Fruit fly (Drosophila melanogaster) whole organism, embryonic: ENCODE data around the gene CG15200.

Experiments
- ATbp ChIP-seq: fragments of 200-800 bp; sonication (Bioruptor generic); optimal IDR thresholded peaks from 2 replicates; lab custom pipeline; 2017; ENCODE audit warnings: missing biosample characterization, mild to moderate bottlenecking, missing genetic modification characterization, missing genetic modification reagents
- Aef1 ChIP-seq: fragments of 200-800 bp; sonication (Bioruptor generic); IDR thresholded peaks from 3 replicates; pipeline ENCODE4 v1.3.6; 2022; ENCODE audit warnings: missing biosample characterization, missing genetic modification characterization
- Awh ChIP-seq: fragments of 200-800 bp; sonication (Bioruptor generic); IDR thresholded peaks from 2 replicates; pipeline ENCODE4, ENCODE4 v1.3.6; 2022; ENCODE audit warnings: missing biosample characterization, missing genetic modification characterization
- CG13296 ChIP-seq: fragments of 200-800 bp; sonication (Bioruptor generic); optimal IDR thresholded peaks from 3 replicates; lab custom pipeline; 2018; ENCODE audit warnings: missing biosample characterization, mild to moderate bottlenecking, missing genetic modification characterization
- CG13624 ChIP-seq: fragments of 200-800 bp; sonication (Bioruptor generic); optimal IDR thresholded peaks from 2 replicates; lab custom pipeline; 2016; ENCODE audit warnings: missing biosample characterization, missing genetic modification characterization
- CG14710 ChIP-seq: fragments of 200-800 bp; sonication (Bioruptor generic); optimal IDR thresholded peaks from 3 replicates; lab custom pipeline; 2019; ENCODE audit warnings: missing biosample characterization, mild to moderate bottlenecking, missing genetic modification characterization, moderate library complexity
- CG1529 ChIP-seq: fragments of 200-800 bp; sonication (Bioruptor generic); optimal IDR thresholded peaks from 3 replicates; lab custom pipeline; 2018; ENCODE audit warnings: missing biosample characterization, missing genetic modification characterization
- CG30020 ChIP-seq: fragments of 200-800 bp; optimal IDR thresholded peaks from 2 replicates; lab custom pipeline; 2019; ENCODE audit warnings: missing biosample characterization, mild to moderate bottlenecking, missing genetic modification characterization, moderate library complexity
- CG31388 ChIP-seq: fragments of 200-800 bp; sonication (Bioruptor generic); optimal IDR thresholded peaks from 2 replicates; lab custom pipeline; 2016; ENCODE audit warnings: missing biosample characterization, missing genetic modification characterization
- CG32772 ChIP-seq: fragments of 200-800 bp; sonication (Bioruptor generic); IDR thresholded peaks from 2 replicates; pipeline ENCODE4 v1.3.6; 2022; ENCODE audit warnings: missing biosample characterization, missing genetic modification characterization
- CG34224 ChIP-seq: fragments of 200-800 bp; sonication (Bioruptor generic); IDR thresholded peaks from 3 replicates; pipeline ENCODE4 v1.3.6; 2022; ENCODE audit warnings: missing biosample characterization, missing genetic modification characterization; ENCODE audit not compliant: partially characterized antibody
- CG3995 ChIP-seq: fragments of 200-800 bp; sonication (Bioruptor generic); optimal IDR thresholded peaks from 3 replicates; lab custom pipeline; 2016; ENCODE audit warnings: missing biosample characterization, missing genetic modification characterization
- CG4404 ChIP-seq: fragments of 200-800 bp; sonication (Bioruptor generic); IDR thresholded peaks from 2 replicates; pipeline ENCODE4 v1.3.6; 2022; ENCODE audit warnings: missing biosample characterization, missing genetic modification characterization
- CG7963 ChIP-seq: fragments of 200-800 bp; sonication (Bioruptor generic); IDR thresholded peaks from 3 replicates; pipeline ENCODE4 v1.3.6; 2022; ENCODE audit warnings: missing biosample characterization, missing genetic modification characterization; ENCODE audit not compliant: partially characterized antibody
- CG8924 ChIP-seq: fragments of 200-800 bp; optimal IDR thresholded peaks from 3 replicates; lab custom pipeline; 2019; ENCODE audit warnings: missing biosample characterization, mild to moderate bottlenecking, missing genetic modification characterization, moderate library complexity
- Camta ChIP-seq: fragments of 200-800 bp; sonication (Bioruptor generic); optimal IDR thresholded peaks from 2 replicates; lab custom pipeline; 2016; ENCODE audit warnings: missing biosample characterization, missing genetic modification characterization
- CrebB ChIP-seq: fragments of 200-800 bp; sonication (Bioruptor generic); optimal IDR thresholded peaks from 3 replicates; lab custom pipeline; 2018; ENCODE audit warnings: missing biosample characterization, mild to moderate bottlenecking, missing genetic modification characterization
- Dip3 ChIP-seq: fragments of 200-800 bp; sonication (Bioruptor generic); optimal IDR thresholded peaks from 3 replicates; lab custom pipeline; 2016; ENCODE audit warnings: missing biosample characterization, missing genetic modification characterization
- Dll ChIP-seq: fragments of 200-800 bp; sonication (Bioruptor generic); IDR thresholded peaks from 4 replicates; pipeline ENCODE4 v1.3.6; 2022; ENCODE audit warnings: missing biosample characterization, missing genetic modification characterization; ENCODE audit not compliant: partially characterized antibody
- E2f1 ChIP-seq: fragments of 200-800 bp; sonication (Bioruptor generic); IDR thresholded peaks from 2 replicates; pipeline ENCODE4 v1.3.6; 2022; ENCODE audit warnings: missing biosample characterization, missing genetic modification characterization
- E2f2 ChIP-seq: fragments of 200-800 bp; sonication (Bioruptor generic); IDR thresholded peaks from 2 replicates; pipeline ENCODE4 v1.3.6; 2022; ENCODE audit warnings: missing biosample characterization, missing genetic modification characterization
- H2.0 ChIP-seq: fragments of 200-800 bp; sonication (Bioruptor generic); IDR thresholded peaks from 2 replicates; pipeline ENCODE4 v1.3.6; 2022; ENCODE audit warnings: missing biosample characterization, missing genetic modification characterization
- HHEX ChIP-seq: fragments of 200-800 bp; sonication (Bioruptor generic); optimal IDR thresholded peaks from 3 replicates; lab custom pipeline; 2017; ENCODE audit warnings: missing biosample characterization, mild to moderate bottlenecking, missing genetic modification characterization, missing genetic modification reagents
- Hsf ChIP-seq: fragments of 200-800 bp; sonication (Bioruptor generic); optimal IDR thresholded peaks from 3 replicates; lab custom pipeline; 2016; ENCODE audit warnings: missing biosample characterization, missing genetic modification characterization
- Lhr ChIP-seq: fragments of 200-800 bp; sonication (Bioruptor generic); optimal IDR thresholded peaks from 3 replicates; lab custom pipeline; 2017; ENCODE audit warnings: mild to moderate bottlenecking, missing biosample characterization, missing genetic modification reagents, missing genetic modification characterization
- Lim3 ChIP-seq: fragments of 200-800 bp; sonication (Bioruptor generic); IDR thresholded peaks from 2 replicates; pipeline ENCODE4 v1.3.6; 2022; ENCODE audit warnings: missing biosample characterization, missing genetic modification characterization
- Opbp ChIP-seq: fragments of 200-800 bp; sonication (Bioruptor generic); IDR thresholded peaks from 3 replicates; pipeline ENCODE4 v1.3.6; 2022; ENCODE audit warnings: missing biosample characterization, missing genetic modification characterization; ENCODE audit not compliant: partially characterized antibody
- Sox102F ChIP-seq: fragments of 200-800 bp; sonication (Bioruptor generic); optimal IDR thresholded peaks from 2 replicates; lab custom pipeline; 2018; ENCODE audit warnings: missing biosample characterization, mild to moderate bottlenecking, missing genetic modification characterization, moderate library complexity
- Stat92E ChIP-seq, 3 experiments: fragments of >200 bp in 2 of 3; fragments of 200-800 bp in 1 of 3; sonication (Bioruptor generic) in 1 of 3; optimal IDR thresholded peaks; 2 replicates each; lab custom pipeline; 2017 to 2019; ENCODE audit warnings: missing biosample characterization in 3 of 3, missing genetic modification characterization in 3 of 3, mild to moderate bottlenecking in 1 of 3, moderate library complexity in 1 of 3
- Trl ChIP-seq, 3 experiments: fragments of >200 bp in 2 of 3; fragments of 200-800 bp in 1 of 3; sonication (Bioruptor generic) in 1 of 3; optimal IDR thresholded peaks; 2 replicates in 1 of 3; 3 replicates in 2 of 3; lab custom pipeline; 2016 to 2017; ENCODE audit warnings: missing biosample characterization in 1 of 3, missing genetic modification characterization in 1 of 3
- dan ChIP-seq: fragments of 200-800 bp; sonication (Bioruptor generic); IDR thresholded peaks from 2 replicates; pipeline ENCODE4 v1.3.6; 2022; ENCODE audit warnings: missing biosample characterization, missing genetic modification characterization
- dysf ChIP-seq: fragments of 200-800 bp; sonication (Bioruptor generic); IDR thresholded peaks from 3 replicates; pipeline ENCODE4 v1.3.6; 2022; ENCODE audit warnings: missing biosample characterization, missing genetic modification characterization
- esg ChIP-seq: fragments of 200-800 bp; sonication (Bioruptor generic); conservative IDR thresholded peaks from 2 replicates; pipeline ENCODE4 v1.3.6; 2022; ENCODE audit warnings: missing biosample characterization, missing genetic modification characterization
- gce ChIP-seq: fragments of 200-800 bp; sonication (Bioruptor generic); IDR thresholded peaks from 3 replicates; pipeline ENCODE4 v1.3.6; 2022; ENCODE audit warnings: missing biosample characterization, missing genetic modification characterization
- grn ChIP-seq: fragments of 200-800 bp; sonication (Bioruptor generic); optimal IDR thresholded peaks from 3 replicates; lab custom pipeline; 2017; ENCODE audit warnings: missing biosample characterization, missing genetic modification characterization
- gsb ChIP-seq: fragments of 200-800 bp; sonication (Bioruptor generic); IDR thresholded peaks from 2 replicates; pipeline ENCODE4 v1.3.6; 2022; ENCODE audit warnings: missing biosample characterization, missing genetic modification characterization
- insv ChIP-seq, 2 experiments: fragments of 200-800 bp; sonication (Bioruptor generic); optimal IDR thresholded peaks; 3 replicates each; lab custom pipeline; 2016 to 2018; ENCODE audit warnings: missing biosample characterization in 2 of 2, missing genetic modification characterization in 2 of 2
- lab ChIP-seq: fragments of 200-800 bp; sonication (Bioruptor generic); optimal IDR thresholded peaks from 3 replicates; lab custom pipeline; 2017; ENCODE audit warnings: missing biosample characterization, missing genetic modification characterization, mild to moderate bottlenecking, moderate library complexity, missing genetic modification reagents
- odd ChIP-seq: fragments of 200-800 bp; sonication (Bioruptor generic); optimal IDR thresholded peaks from 2 replicates; lab custom pipeline; 2017; ENCODE audit warnings: missing biosample characterization, mild to moderate bottlenecking, missing genetic modification characterization
- pzg ChIP-seq: fragments of 200-800 bp; sonication (Bioruptor generic); optimal IDR thresholded peaks from 3 replicates; lab custom pipeline; 2018; ENCODE audit warnings: missing biosample characterization, mild to moderate bottlenecking, missing genetic modification characterization, moderate library complexity
- slbo ChIP-seq: fragments of 200-800 bp; sonication (Bioruptor generic); IDR thresholded peaks from 2 replicates; pipeline ENCODE4 v1.3.6; 2022; ENCODE audit warnings: missing biosample characterization, missing genetic modification characterization
- tap ChIP-seq: fragments of 200-800 bp; optimal IDR thresholded peaks from 3 replicates; lab custom pipeline; 2019; ENCODE audit warnings: missing biosample characterization, mild to moderate bottlenecking, missing genetic modification characterization, moderate library complexity
- tgo ChIP-seq: fragments of 200-800 bp; sonication (Bioruptor generic); IDR thresholded peaks from 3 replicates; pipeline ENCODE4 v1.3.6; 2022; ENCODE audit warnings: missing biosample characterization, missing genetic modification characterization
- tio ChIP-seq: fragments of 200-800 bp; sonication (Bioruptor generic); optimal IDR thresholded peaks from 2 replicates; lab custom pipeline; 2017; ENCODE audit warnings: missing biosample characterization, missing genetic modification characterization, inconsistent platforms
- tup ChIP-seq: fragments of 200-800 bp; sonication (Bioruptor generic); optimal IDR thresholded peaks from 2 replicates; lab custom pipeline; 2016; ENCODE audit warnings: missing biosample characterization, mild to moderate bottlenecking, missing genetic modification characterization, moderate library complexity
- vfl ChIP-seq: fragments of 200-800 bp; sonication (Bioruptor generic); optimal IDR thresholded peaks from 2 replicates; lab custom pipeline; 2016; ENCODE audit warnings: missing biosample characterization, missing genetic modification characterization
- zfh1 ChIP-seq: fragments of 200-800 bp; sonication (Bioruptor generic); IDR thresholded peaks from 3 replicates; pipeline ENCODE4 v1.3.6; 2022; ENCODE audit warnings: missing biosample characterization, missing genetic modification characterization
- zfh2 ChIP-seq: fragments of 200-800 bp; sonication (Bioruptor generic); optimal IDR thresholded peaks from 2 replicates; lab custom pipeline; 2016; ENCODE audit warnings: missing biosample characterization, missing genetic modification characterization

The CG15200 gene

DNA sequence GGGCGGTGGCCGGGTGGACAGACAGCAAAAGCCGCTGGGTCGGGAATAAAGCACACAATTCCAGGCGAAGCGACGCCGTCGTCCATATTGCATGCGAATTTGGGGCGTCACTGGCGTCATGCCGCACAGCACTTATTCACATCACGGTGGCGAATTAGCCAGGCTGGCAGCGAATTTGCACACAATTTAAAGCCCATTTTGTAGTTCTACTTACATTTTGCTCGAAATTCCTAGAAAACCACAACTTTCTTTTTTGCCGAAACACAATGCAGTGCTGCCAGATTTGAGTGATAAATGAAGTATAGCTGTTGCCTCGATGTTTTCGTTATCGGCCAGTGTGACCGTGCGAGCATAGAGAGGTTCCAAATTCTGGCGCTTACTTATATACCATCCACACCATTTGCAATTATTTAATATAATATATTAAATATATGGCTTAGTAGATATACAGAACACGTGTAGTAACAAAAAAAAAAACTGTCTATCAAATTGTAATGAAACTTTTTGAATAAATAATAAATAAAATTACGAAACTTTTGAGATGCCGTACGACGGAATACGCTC, 34.4 kb upstream of the CG15200 start, which contains the start of gene Ran (continued):
- TF ChIP-seq CG1529 (GFP tag; lab: Kevin White, UChicago), result no peak
- 0 out of 3 replicates have a peak, but pooled peaks have one; percentile 31 for TF ChIP-seq CG34224 (GFP tag; lab: Robert Waterston, UW)
- peak; percentile 41; the same call in 1 of the 3 replicates for TF ChIP-seq Opbp (GFP tag; lab: Robert Waterston, UW)
- no peak for TF ChIP-seq E2f1 (GFP tag; lab: Robert Waterston, UW)

DNA sequence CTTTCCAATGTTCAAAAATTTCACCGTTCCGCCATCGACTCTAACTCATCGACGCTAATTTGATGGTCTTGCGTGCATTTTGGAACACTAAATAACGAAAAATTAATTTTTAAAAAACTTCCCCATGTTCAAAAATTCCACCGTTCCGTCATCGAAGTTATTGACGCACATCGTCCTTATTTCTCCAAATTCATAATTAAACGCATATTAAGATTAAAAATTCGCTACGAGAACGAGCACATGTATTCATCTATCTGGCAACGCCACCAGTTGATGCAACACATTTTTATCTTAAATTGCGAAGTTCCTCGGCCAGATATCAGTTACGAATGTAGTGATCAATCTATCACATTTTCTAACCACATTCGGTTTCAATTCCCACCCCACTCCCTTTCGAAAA, 33.5 kb upstream of the CG15200 start, which contains the start of gene Lint-1:
TSS of gene Lint-1 (plus strand) at position 123 of the 400 bp plus-strand sequence.
- no peak for TF ChIP-seq odd (GFP tag; lab: Kevin White, UChicago)
- TF ChIP-seq dan (GFP tag; lab: Robert Waterston, UW), result no peak
- peak; percentile 17 for TF ChIP-seq Sox102F (GFP tag; lab: Kevin White, UChicago)
- peak; percentile 68 for TF ChIP-seq CG30020
- no peak for TF ChIP-seq Stat92E (GFP tag; optimal IDR thresholded peaks at IDR 0.05; lab: Kevin White, UChicago)
- TF ChIP-seq Awh (GFP tag; lab: Robert Waterston, UW), result no peak
- TF ChIP-seq tap, result no peak
- TF ChIP-seq gsb (GFP tag; lab: Robert Waterston, UW), result no peak
- TF ChIP-seq zfh2 (GFP tag; lab: Kevin White, UChicago), result peak; percentile 12
- TF ChIP-seq CG14710 (tag; lab: Kevin White, UChicago), result peak; percentile 22
- no peak for TF ChIP-seq tup (GFP tag; lab: Kevin White, UChicago)
- TF ChIP-seq CG32772, result no peak
- TF ChIP-seq Camta (GFP tag; lab: Kevin White, UChicago), result peak; percentile 26
- TF ChIP-seq HHEX, result no peak
- TF ChIP-seq Lhr (GFP tag; lab: Kevin White, UChicago), result no peak
- TF ChIP-seq dysf (GFP tag; lab: Robert Waterston, UW), result no peak
- TF ChIP-seq esg, result no peak
- no peak for TF ChIP-seq tgo (GFP tag; lab: Robert Waterston, UW)
- peak; percentile 47; the same call in 2 of the 4 replicates for TF ChIP-seq Dll (GFP tag; lab: Robert Waterston, UW)
- no peak for TF ChIP-seq insv (GFP tag; optimal IDR thresholded peaks at IDR 0.05; lab: Kevin White, UChicago)
- TF ChIP-seq zfh1 (GFP tag; lab: Robert Waterston, UW), result peak; percentile 26; the same call in 1 of the 3 replicates
- peak; percentile 6 for TF ChIP-seq vfl (GFP tag; lab: Kevin White, UChicago)
- no peak for TF ChIP-seq Trl (optimal IDR thresholded peaks at IDR 0.05; lab: Kevin White, UChicago)
- peak; percentile 1 for TF ChIP-seq Trl (GFP tag; optimal IDR thresholded peaks at IDR 0.05; lab: Kevin White, UChicago)
- peak; percentile 23 for TF ChIP-seq CG13624 (GFP tag; lab: Kevin White, UChicago)
- no peak for TF ChIP-seq CrebB (tag; lab: Kevin White, UChicago)
- no peak for TF ChIP-seq Aef1 (GFP tag; lab: Robert Waterston, UW)
- no peak for TF ChIP-seq ATbp (GFP tag; lab: Kevin White, UChicago)
- TF ChIP-seq Dip3 (GFP tag; lab: Kevin White, UChicago), result no peak
- TF ChIP-seq CG31388 (GFP tag; lab: Kevin White, UChicago), result no peak
- no peak for TF ChIP-seq CG8924 (tag; lab: Kevin White, UChicago)
- no peak for TF ChIP-seq Lim3 (GFP tag; lab: Robert Waterston, UW)
- no peak for TF ChIP-seq CG13296 (GFP tag; lab: Kevin White, UChicago)
- no peak for TF ChIP-seq gce (GFP tag; lab: Robert Waterston, UW)
- peak; percentile 29 for TF ChIP-seq pzg (GFP tag; lab: Kevin White, UChicago)
- TF ChIP-seq Hsf (GFP tag; lab: Kevin White, UChicago), result peak; percentile 5
- peak; percentile 41; the same call in 1 of the 2 replicates for TF ChIP-seq slbo
- TF ChIP-seq lab, result peak; percentile 20
- peak; percentile 26 for TF ChIP-seq CG3995 (GFP tag; lab: Kevin White, UChicago)
- peak; percentile 21; the same call in 1 of the 2 replicates for TF ChIP-seq E2f2 (GFP tag; lab: Robert Waterston, UW)
- no peak for TF ChIP-seq CG7963 (GFP tag; lab: Robert Waterston, UW)
- TF ChIP-seq grn, result no peak
- 0 out of 2 replicates have a peak, but pooled peaks have one; percentile 31 for TF ChIP-seq H2.0 (GFP tag; lab: Robert Waterston, UW)
- TF ChIP-seq CG4404 (GFP tag; lab: Robert Waterston, UW), result no peak; the same call in 1 of the 2 replicates
- no peak for TF ChIP-seq tio (GFP tag; lab: Kevin White, UChicago)
